Worm (Caenorhabditis elegans) whole organism, L3 larva: ENCODE results near the gene F56F11.2.
"Not testable (repeated sequence)": the region's sequence is repeated elsewhere in the genome, so short reads cannot be mapped to it uniquely, and the experiment has no call there.

ENCODE experiments used
- R02D3.7 ChIP-seq: fragments of 150-350 bp; optimal IDR thresholded peaks from 2 replicates; lab custom pipeline; 2014; ENCODE audit warnings: missing biosample characterization, missing genetic modification characterization
- ZK546.5 ChIP-seq: sonication (generic microtip); optimal IDR thresholded peaks from 2 replicates; lab custom pipeline; 2017; ENCODE audit warnings: missing biosample characterization, missing genetic modification characterization
- aly-2 ChIP-seq: fragments of 150-350 bp; optimal IDR thresholded peaks from 2 replicates; lab custom pipeline; 2014; ENCODE audit warnings: missing biosample characterization, missing genetic modification characterization
- ama-1 ChIP-seq: fragments of 150-350 bp; optimal IDR thresholded peaks from 2 replicates; lab custom pipeline; 2018
- ceh-28 ChIP-seq: fragments of 150-350 bp; optimal IDR thresholded peaks from 2 replicates; lab custom pipeline; 2014; ENCODE audit warnings: missing biosample characterization, missing genetic modification reagents, missing genetic modification characterization
- ceh-82 ChIP-seq: fragments of 150-350 bp; optimal IDR thresholded peaks from 2 replicates; lab custom pipeline; 2014; ENCODE audit warnings: missing biosample characterization, missing genetic modification characterization
- egl-27 ChIP-seq: sonication (generic microtip); optimal IDR thresholded peaks from 4 replicates; lab custom pipeline; 2017; ENCODE audit warnings: missing biosample characterization, missing genetic modification reagents, missing genetic modification characterization
- egl-5 ChIP-seq: fragments of 150-350 bp; optimal IDR thresholded peaks from 2 replicates; lab custom pipeline; 2017; ENCODE audit warnings: missing biosample characterization, missing genetic modification reagents, missing genetic modification characterization, inconsistent platforms
- elt-1 ChIP-seq: fragments of 150-350 bp; optimal IDR thresholded peaks from 2 replicates; lab custom pipeline; 2014; ENCODE audit warnings: missing biosample characterization, missing genetic modification characterization
- elt-3 ChIP-seq, 3 experiments: fragments of 150-350 bp in 1 of 3; sonication (generic microtip) in 2 of 3; optimal IDR thresholded peaks; 2 replicates in 2 of 3; 4 replicates in 1 of 3; lab custom pipeline; 2014 to 2017; ENCODE audit warnings: missing biosample characterization in 3 of 3, missing genetic modification characterization in 3 of 3
- eor-1 ChIP-seq, 2 experiments: fragments of 150-350 bp; optimal IDR thresholded peaks; 2 replicates each; lab custom pipeline; 2014 to 2018; ENCODE audit warnings: missing biosample characterization in 2 of 2, missing genetic modification characterization in 2 of 2
- fkh-10 ChIP-seq: sonication (generic microtip); optimal IDR thresholded peaks from 2 replicates; lab custom pipeline; 2017; ENCODE audit warnings: missing biosample characterization, missing genetic modification reagents, missing genetic modification characterization
- fos-1 ChIP-seq: fragments of 150-350 bp; optimal IDR thresholded peaks from 2 replicates; lab custom pipeline; 2014; ENCODE audit warnings: missing biosample characterization, missing genetic modification characterization
- jun-1 ChIP-seq: fragments of 150-350 bp; optimal IDR thresholded peaks from 2 replicates; lab custom pipeline; 2014; ENCODE audit warnings: missing biosample characterization, missing genetic modification reagents, missing genetic modification characterization
- lin-15B ChIP-seq: fragments of 150-350 bp; optimal IDR thresholded peaks from 2 replicates; lab custom pipeline; 2014; ENCODE audit warnings: missing biosample characterization, missing genetic modification characterization
- lin-39 ChIP-seq: fragments of 150-350 bp; optimal IDR thresholded peaks from 2 replicates; lab custom pipeline; 2018; ENCODE audit warnings: missing biosample characterization, missing genetic modification reagents, missing genetic modification characterization
- mdl-1 ChIP-seq: fragments of 150-350 bp; optimal IDR thresholded peaks from 2 replicates; lab custom pipeline; 2014; ENCODE audit warnings: missing biosample characterization, missing genetic modification characterization
- nfya-1 ChIP-seq: sonication (generic microtip); optimal IDR thresholded peaks from 2 replicates; lab custom pipeline; 2017; ENCODE audit warnings: missing genetic modification characterization, mild to moderate bottlenecking, missing compliant biosample characterization, antibody characterized with exemption, moderate library complexity; ENCODE audit not compliant: insufficient read depth
- nhr-11 ChIP-seq: fragments of 150-350 bp; optimal IDR thresholded peaks from 2 replicates; lab custom pipeline; 2014; ENCODE audit warnings: missing biosample characterization, missing genetic modification characterization
- nhr-12 ChIP-seq: fragments of 150-350 bp; optimal IDR thresholded peaks from 2 replicates; lab custom pipeline; 2014; ENCODE audit warnings: missing biosample characterization, missing genetic modification characterization
- nhr-23 ChIP-seq: fragments of 150-350 bp; optimal IDR thresholded peaks from 2 replicates; lab custom pipeline; 2014; ENCODE audit warnings: missing biosample characterization, missing genetic modification reagents, missing genetic modification characterization
- nhr-25 ChIP-seq: sonication (generic microtip); optimal IDR thresholded peaks from 2 replicates; lab custom pipeline; 2017; ENCODE audit warnings: missing biosample characterization, missing genetic modification characterization
- nhr-28 ChIP-seq: fragments of 150-350 bp; optimal IDR thresholded peaks from 2 replicates; lab custom pipeline; 2014; ENCODE audit warnings: missing biosample characterization, missing genetic modification characterization
- nhr-43 ChIP-seq: sonication (generic microtip); optimal IDR thresholded peaks from 2 replicates; lab custom pipeline; 2016; ENCODE audit warnings: mild to moderate bottlenecking, missing genetic modification characterization, missing compliant biosample characterization; ENCODE audit not compliant: poor library complexity, severe bottlenecking
- nhr-77 ChIP-seq: fragments of 150-350 bp; optimal IDR thresholded peaks from 2 replicates; lab custom pipeline; 2014; ENCODE audit warnings: missing biosample characterization, missing genetic modification characterization
- sea-2 ChIP-seq: fragments of 150-350 bp; sonication (generic microtip); optimal IDR thresholded peaks from 4 replicates; lab custom pipeline; 2014; ENCODE audit warnings: missing biosample characterization, missing genetic modification reagents, missing genetic modification characterization
- snpc-4 ChIP-seq: fragments of 150-350 bp; optimal IDR thresholded peaks from 2 replicates; lab custom pipeline; 2014; ENCODE audit warnings: missing biosample characterization, missing genetic modification characterization
- tbx-2 ChIP-seq: sonication (generic microtip); optimal IDR thresholded peaks from 2 replicates; lab custom pipeline; 2016; ENCODE audit warnings: mild to moderate bottlenecking, missing genetic modification characterization, missing compliant biosample characterization
- zag-1 ChIP-seq: fragments of 150-350 bp; optimal IDR thresholded peaks from 2 replicates; lab custom pipeline; 2014; ENCODE audit warnings: missing biosample characterization, missing genetic modification characterization
- ztf-11 ChIP-seq: fragments of 150-350 bp; optimal IDR thresholded peaks from 2 replicates; lab custom pipeline; 2014; ENCODE audit warnings: missing biosample characterization, missing genetic modification characterization
- ztf-4 ChIP-seq: fragments of 150-350 bp; optimal IDR thresholded peaks from 2 replicates; lab custom pipeline; 2014; ENCODE audit warnings: missing biosample characterization, missing genetic modification characterization

F56F11.2 gene

ce11 chrIII:2881989-2882388, at the start of gene F56F11.2:
TSS of gene F56F11.2 (plus strand) at chrIII:2882289.
- TF ChIP-seq nhr-12, tbx-2, egl-5 (tag; lab: Kevin White, UChicago): not testable (repeated sequence)

- TF ChIP-seq nhr-25 (tag; lab: Kevin White, UChicago) (no peak), ama-1 (lab: Kevin White, UChicago) (no peak), ceh-28 (no peak), ztf-11 (tag; lab: Kevin White, UChicago) (no peak), zag-1 (tag; lab: Kevin White, UChicago) (no peak), snpc-4 (tag; lab: Kevin White, UChicago) (no peak)
Observed at ce11 chrIII:2832483-2832882, 49.6 kb upstream of the F56F11.2 start, which contains the start of gene Y71H2AM.29. TSS of gene Y71H2AM.29 (plus strand) at chrIII:2832783.

ce11 chrIII:2834363-2834762, 47.7 kb upstream of the F56F11.2 start, which contains the start of gene txdc-17:
TSS of gene txdc-17 (plus strand) at chrIII:2834663.
- TF ChIP-seq lin-15B (no peak), fos-1 (tag; lab: Kevin White, UChicago) (no peak), nhr-43 (tag; lab: Kevin White, UChicago) (no peak), ceh-82 (tag; lab: Kevin White, UChicago) (no peak), R02D3.7 (tag; lab: Kevin White, UChicago) (no peak), sea-2 (GFP tag; lab: Kevin White, UChicago) (no peak), ZK546.5 (tag; lab: Kevin White, UChicago) (no peak), tbx-2 (tag; lab: Kevin White, UChicago) (no peak), nhr-23 (no peak), ztf-11 (tag; lab: Kevin White, UChicago) (no peak), jun-1 (no peak), lin-39 (no peak), mdl-1 (tag; lab: Kevin White, UChicago) (no peak), nhr-25 (tag; lab: Kevin White, UChicago) (no peak), eor-1 (tag; optimal IDR thresholded peaks at IDR 0.05; lab: Kevin White, UChicago) (no peak), egl-27 (tag; lab: Kevin White, UChicago) (no peak), ceh-28 (no peak), nhr-11 (tag; lab: Kevin White, UChicago) (no peak)
- TF ChIP-seq, all 47 proteins: peak for 0

ce11 chrIII:2834998-2835397, 47.1 kb upstream of the F56F11.2 start:
- no peak for TF ChIP-seq zag-1 (tag; lab: Kevin White, UChicago)
- peak; percentile 89 for TF ChIP-seq ceh-28

- TF ChIP-seq fkh-10 (GFP tag; lab: Kevin White, UChicago) (no peak), ceh-82 (tag; lab: Kevin White, UChicago) (no peak), nhr-77 (tag; lab: Kevin White, UChicago) (no peak), tbx-2 (tag; lab: Kevin White, UChicago) (no peak), elt-1 (tag; lab: Kevin White, UChicago) (no peak), egl-27 (tag; lab: Kevin White, UChicago) (no peak), nfya-1 (tag; lab: Kevin White, UChicago) (no peak), mdl-1 (tag; lab: Kevin White, UChicago) (no peak), ztf-4 (tag; lab: Kevin White, UChicago) (no peak), aly-2 (tag; lab: Kevin White, UChicago) (no peak), elt-3 (tag; optimal IDR thresholded peaks at IDR 0.05; lab: Kevin White, UChicago) (no peak), ceh-28 (no peak), nhr-28 (tag; lab: Kevin White, UChicago) (no peak), nhr-11 (tag; lab: Kevin White, UChicago) (no peak)
Observed at ce11 chrIII:2836339-2836738, 45.8 kb upstream of the F56F11.2 start, which contains the start of gene josd-1. TSS of gene josd-1 (plus strand) at chrIII:2836639.
